Worm (Caenorhabditis elegans): ENCODE data around the gene vps-2.

DNA sequence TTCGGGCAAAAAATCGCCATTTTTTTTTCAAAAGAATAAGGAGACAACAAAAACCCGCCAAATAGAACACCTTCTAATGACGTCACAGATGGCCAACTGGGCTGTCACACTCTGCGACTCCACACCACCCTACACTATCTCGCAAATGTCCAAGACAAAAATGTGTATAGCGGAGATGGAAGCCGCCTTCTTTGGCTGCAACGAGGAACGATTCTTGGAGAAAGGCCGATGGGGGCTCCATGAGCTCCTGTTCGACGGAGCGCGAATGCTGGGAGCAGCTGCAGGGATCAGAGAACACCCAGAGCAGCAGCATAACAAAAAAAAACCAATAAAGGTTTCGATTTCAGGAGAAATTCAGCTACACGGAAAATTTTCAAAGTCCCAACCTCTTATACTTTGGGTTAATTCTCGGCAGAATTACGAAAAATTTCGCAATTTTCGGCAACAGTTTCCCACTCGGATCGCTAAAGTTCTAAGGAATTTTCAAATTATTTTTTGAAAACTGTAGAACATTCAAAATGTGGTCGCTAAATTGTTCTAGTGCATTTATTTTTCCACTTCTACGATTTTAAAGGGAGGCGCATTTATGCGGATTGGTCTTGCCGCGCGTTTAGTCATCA is 37.9 kb upstream of the vps-2 start:
- TF ChIP-seq ztf-4 (tag; optimal IDR thresholded peaks at IDR 0.05) (no peak), aly-2 (tag; optimal IDR thresholded peaks at IDR 0.05) (no peak), nhr-237 (tag; optimal IDR thresholded peaks at IDR 0.05) (no peak), skn-1 (tag; optimal IDR thresholded peaks at IDR 0.05) (no peak), pha-4 (tag; optimal IDR thresholded peaks at IDR 0.05) (peak; percentile 21), unc-39 (tag; optimal IDR thresholded peaks at IDR 0.05) (no peak), ama-1 (optimal IDR thresholded peaks at IDR 0.05) (peak; percentile 29), nhr-12 (tag; optimal IDR thresholded peaks at IDR 0.05) (no peak), mml-1 (tag; optimal IDR thresholded peaks at IDR 0.05) (no peak), ceh-28 (tag; optimal IDR thresholded peaks at IDR 0.05) (no peak), elt-2 (tag; optimal IDR thresholded peaks at IDR 0.05) (no peak), daf-12 (tag; optimal IDR thresholded peaks at IDR 0.05) (no peak)

All from whole organism, L3 larva.